Fruit fly (Drosophila melanogaster) whole organism, embryonic: Measurements from ENCODE around the gene cni.
A peak's percentile ranks its signal among the peaks of the same experiment; 100 is the strongest.

Source experiments
- Atf-2 ChIP-seq: fragments of 200-800 bp; sonication (Bioruptor generic); optimal IDR thresholded peaks from 2 replicates; lab custom pipeline; 2016; ENCODE audit warnings: missing biosample characterization, missing genetic modification characterization
- B-H2 ChIP-seq: fragments of 200-800 bp; sonication (Bioruptor generic); optimal IDR thresholded peaks from 2 replicates; lab custom pipeline; 2018; ENCODE audit warnings: missing biosample characterization, mild to moderate bottlenecking, missing genetic modification characterization
- Bdp1 ChIP-seq: fragments of 200-800 bp; sonication (Bioruptor generic); optimal IDR thresholded peaks from 3 replicates; lab custom pipeline; 2016; ENCODE audit warnings: missing biosample characterization, missing genetic modification characterization
- Blimp-1 ChIP-seq: fragments of 200-800 bp; sonication (Bioruptor generic); optimal IDR thresholded peaks from 3 replicates; lab custom pipeline; 2018; ENCODE audit warnings: missing biosample characterization, missing genetic modification characterization, mild to moderate bottlenecking, moderate library complexity, missing genetic modification reagents
- CG10209 ChIP-seq: fragments of 200-800 bp; sonication (Bioruptor generic); optimal IDR thresholded peaks from 3 replicates; lab custom pipeline; 2017; ENCODE audit warnings: missing biosample characterization, mild to moderate bottlenecking, missing genetic modification characterization, missing genetic modification reagents
- CG10543 ChIP-seq: fragments of 200-800 bp; sonication (Bioruptor generic); optimal IDR thresholded peaks from 3 replicates; lab custom pipeline; 2017; ENCODE audit warnings: missing biosample characterization, mild to moderate bottlenecking, missing genetic modification characterization, moderate library complexity
- CG11696 ChIP-seq: fragments of 200-800 bp; sonication (Bioruptor generic); IDR thresholded peaks from 2 replicates; pipeline ENCODE4 v1.3.6; 2022; ENCODE audit warnings: missing biosample characterization, missing genetic modification characterization
- CG12299 ChIP-seq: fragments of 200-800 bp; sonication (Bioruptor generic); optimal IDR thresholded peaks from 2 replicates; lab custom pipeline; 2018; ENCODE audit warnings: missing biosample characterization, mild to moderate bottlenecking, missing genetic modification characterization
- CG1233 ChIP-seq: fragments of 200-800 bp; sonication (Bioruptor generic); optimal IDR thresholded peaks from 4 replicates; lab custom pipeline; 2018; ENCODE audit warnings: missing biosample characterization, mild to moderate bottlenecking, missing genetic modification characterization
- CG13296 ChIP-seq: fragments of 200-800 bp; sonication (Bioruptor generic); optimal IDR thresholded peaks from 3 replicates; lab custom pipeline; 2018; ENCODE audit warnings: missing biosample characterization, mild to moderate bottlenecking, missing genetic modification characterization
- CG13424 ChIP-seq: fragments of 200-800 bp; sonication (Bioruptor generic); optimal IDR thresholded peaks from 2 replicates; lab custom pipeline; 2019; ENCODE audit warnings: missing biosample characterization, mild to moderate bottlenecking, missing genetic modification characterization, moderate library complexity
- CG1602 ChIP-seq: fragments of 200-800 bp; sonication (Bioruptor generic); optimal IDR thresholded peaks from 3 replicates; lab custom pipeline; 2016; ENCODE audit warnings: missing biosample characterization, missing genetic modification characterization
- CG18262 ChIP-seq: fragments of 200-800 bp; optimal IDR thresholded peaks from 3 replicates; lab custom pipeline; 2019; ENCODE audit warnings: missing biosample characterization, mild to moderate bottlenecking, missing genetic modification characterization, moderate library complexity
- CG2199 ChIP-seq: fragments of 200-800 bp; sonication (Bioruptor generic); IDR thresholded peaks from 3 replicates; pipeline ENCODE4 v1.3.6; 2022; ENCODE audit warnings: missing biosample characterization, missing genetic modification characterization
- CG2889 ChIP-seq: fragments of 200-800 bp; sonication (Bioruptor generic); IDR thresholded peaks from 3 replicates; pipeline ENCODE4 v1.3.6; 2022; ENCODE audit warnings: missing biosample characterization, missing genetic modification characterization
- CG31224 ChIP-seq: fragments of 200-800 bp; sonication (Bioruptor generic); IDR thresholded peaks from 2 replicates; pipeline ENCODE4 v1.3.6; 2022; ENCODE audit warnings: missing biosample characterization, missing genetic modification characterization
- CG3847 ChIP-seq: fragments of 200-800 bp; sonication (Bioruptor generic); IDR thresholded peaks from 2 replicates; pipeline ENCODE4 v1.3.6; 2022; ENCODE audit warnings: missing biosample characterization, missing genetic modification characterization
- CG4328 ChIP-seq: fragments of 200-800 bp; sonication (Bioruptor generic); optimal IDR thresholded peaks from 3 replicates; lab custom pipeline; 2017; ENCODE audit warnings: missing biosample characterization, missing genetic modification reagents, missing genetic modification characterization
- CG6791 ChIP-seq: fragments of 200-800 bp; sonication (Bioruptor generic); IDR thresholded peaks from 3 replicates; pipeline ENCODE4 v1.3.6; 2022; ENCODE audit warnings: missing biosample characterization, missing genetic modification characterization; ENCODE audit not compliant: partially characterized antibody
- CG6813 ChIP-seq: fragments of 200-800 bp; sonication (Bioruptor generic); optimal IDR thresholded peaks from 2 replicates; lab custom pipeline; 2017; ENCODE audit warnings: missing biosample characterization, missing genetic modification characterization, mild to moderate bottlenecking, moderate library complexity, missing genetic modification reagents
- CG8281 ChIP-seq: fragments of 200-800 bp; sonication (Bioruptor generic); optimal IDR thresholded peaks from 2 replicates; lab custom pipeline; 2018; ENCODE audit warnings: missing biosample characterization, mild to moderate bottlenecking, missing genetic modification characterization, moderate library complexity
- CG9437 ChIP-seq: fragments of 200-800 bp; sonication (Bioruptor generic); optimal IDR thresholded peaks from 2 replicates; lab custom pipeline; 2018; ENCODE audit warnings: missing biosample characterization, mild to moderate bottlenecking, missing genetic modification characterization
- CoRest ChIP-seq: fragments of 200-800 bp; sonication (Bioruptor generic); optimal IDR thresholded peaks from 3 replicates; lab custom pipeline; 2018; ENCODE audit warnings: missing biosample characterization, mild to moderate bottlenecking, missing genetic modification characterization, moderate library complexity
- HLH4C ChIP-seq: fragments of 200-800 bp; sonication (Bioruptor generic); IDR thresholded peaks from 3 replicates; pipeline ENCODE4 v1.3.6; 2022; ENCODE audit warnings: missing biosample characterization, missing genetic modification characterization; ENCODE audit not compliant: partially characterized antibody
- HmgD ChIP-seq: fragments of 200-800 bp; sonication (Bioruptor generic); optimal IDR thresholded peaks from 3 replicates; lab custom pipeline; 2016; ENCODE audit warnings: missing biosample characterization, missing genetic modification characterization
- Hsf ChIP-seq: fragments of 200-800 bp; sonication (Bioruptor generic); optimal IDR thresholded peaks from 3 replicates; lab custom pipeline; 2016; ENCODE audit warnings: missing biosample characterization, missing genetic modification characterization
- Kr ChIP-seq: fragments of 200-800 bp; sonication (Bioruptor generic); optimal IDR thresholded peaks from 2 replicates; lab custom pipeline; 2017; ENCODE audit warnings: missing biosample characterization, mild to moderate bottlenecking, missing genetic modification characterization
- Max ChIP-seq: fragments of 200-800 bp; sonication (Bioruptor generic); optimal IDR thresholded peaks from 2 replicates; lab custom pipeline; 2016; ENCODE audit warnings: missing biosample characterization, mild to moderate bottlenecking, missing genetic modification characterization
- Pdp1 ChIP-seq, 2 experiments: fragments of 200-800 bp; sonication (Bioruptor generic); optimal IDR thresholded peaks; 3 replicates each; lab custom pipeline; 2016; ENCODE audit warnings: missing biosample characterization in 2 of 2, missing genetic modification characterization in 2 of 2, mild to moderate bottlenecking in 1 of 2, moderate library complexity in 1 of 2
- Sry-β ChIP-seq: fragments of 200-800 bp; sonication (Bioruptor generic); optimal IDR thresholded peaks from 2 replicates; lab custom pipeline; 2018; ENCODE audit warnings: missing biosample characterization, mild to moderate bottlenecking, missing genetic modification characterization, moderate library complexity
- Stat92E ChIP-seq, 3 experiments: fragments of >200 bp in 2 of 3; fragments of 200-800 bp in 1 of 3; sonication (Bioruptor generic) in 1 of 3; optimal IDR thresholded peaks; 2 replicates each; lab custom pipeline; 2017 to 2019; ENCODE audit warnings: missing biosample characterization in 3 of 3, missing genetic modification characterization in 3 of 3, mild to moderate bottlenecking in 1 of 3, moderate library complexity in 1 of 3
- Usf ChIP-seq: fragments of 200-800 bp; sonication (Bioruptor generic); optimal IDR thresholded peaks from 2 replicates; lab custom pipeline; 2017; ENCODE audit warnings: missing genotype, missing biosample characterization, missing genetic modification characterization
- YL-1 ChIP-seq: fragments of 200-800 bp; sonication (Bioruptor generic); optimal IDR thresholded peaks from 3 replicates; lab custom pipeline; 2017; ENCODE audit warnings: missing biosample characterization, mild to moderate bottlenecking, missing genetic modification characterization
- az2 ChIP-seq: fragments of 200-800 bp; sonication (Bioruptor generic); optimal IDR thresholded peaks from 3 replicates; lab custom pipeline; 2016; ENCODE audit warnings: missing biosample characterization, missing genetic modification characterization
- ci ChIP-seq: fragments of 200-800 bp; sonication (Bioruptor generic); IDR thresholded peaks from 3 replicates; pipeline ENCODE4 v1.3.6; 2022; ENCODE audit warnings: missing biosample characterization, missing genetic modification characterization
- emc ChIP-seq: fragments of 200-800 bp; sonication (Bioruptor generic); optimal IDR thresholded peaks from 2 replicates; lab custom pipeline; 2016; ENCODE audit warnings: missing biosample characterization, missing genetic modification characterization
- fru ChIP-seq: fragments of >200 bp; optimal IDR thresholded peaks from 2 replicates; lab custom pipeline; 2017
- gsb-n ChIP-seq: fragments of 200-800 bp; sonication (Bioruptor generic); optimal IDR thresholded peaks from 3 replicates; lab custom pipeline; 2018; ENCODE audit warnings: missing biosample characterization, mild to moderate bottlenecking, missing genetic modification characterization
- ind ChIP-seq: fragments of 200-800 bp; sonication (Bioruptor generic); optimal IDR thresholded peaks from 3 replicates; lab custom pipeline; 2016; ENCODE audit warnings: missing biosample characterization, missing genetic modification characterization
- kah ChIP-seq: fragments of 200-800 bp; sonication (Bioruptor generic); optimal IDR thresholded peaks from 2 replicates; lab custom pipeline; 2018; ENCODE audit warnings: missing biosample characterization, mild to moderate bottlenecking, missing genetic modification characterization
- nom ChIP-seq: fragments of 200-800 bp; sonication (Bioruptor generic); optimal IDR thresholded peaks from 2 replicates; lab custom pipeline; 2017; ENCODE audit warnings: missing biosample characterization, missing genetic modification characterization, mild to moderate bottlenecking, moderate library complexity, missing genetic modification reagents
- run ChIP-seq: fragments of 200-800 bp; sonication (Bioruptor generic); optimal IDR thresholded peaks from 3 replicates; lab custom pipeline; 2018; ENCODE audit warnings: missing biosample characterization, mild to moderate bottlenecking, missing genetic modification characterization
- sens ChIP-seq: fragments of 200-800 bp; sonication (Bioruptor generic); peaks from one replicate; lab custom pipeline; 2016; ENCODE audit warnings: missing biosample characterization, missing genetic modification characterization
- sens-2 ChIP-seq: fragments of 200-800 bp; sonication (Bioruptor generic); IDR thresholded peaks from 2 replicates; pipeline ENCODE4 v1.3.6; 2022; ENCODE audit warnings: missing biosample characterization, missing genetic modification characterization
- sim ChIP-seq: fragments of 200-800 bp; sonication (Bioruptor generic); IDR thresholded peaks from 2 replicates; pipeline ENCODE4 v1.3.6; 2022; ENCODE audit warnings: missing biosample characterization, missing genetic modification characterization
- slbo ChIP-seq: fragments of 200-800 bp; sonication (Bioruptor generic); IDR thresholded peaks from 2 replicates; pipeline ENCODE4 v1.3.6; 2022; ENCODE audit warnings: missing biosample characterization, missing genetic modification characterization
- trem ChIP-seq: fragments of 200-800 bp; optimal IDR thresholded peaks from 3 replicates; lab custom pipeline; 2019; ENCODE audit warnings: missing biosample characterization, mild to moderate bottlenecking, missing genetic modification characterization, moderate library complexity
- wdn ChIP-seq: fragments of 200-800 bp; sonication (Bioruptor generic); IDR thresholded peaks from 2 replicates; pipeline ENCODE4 v1.3.6; 2022; ENCODE audit warnings: missing biosample characterization, missing genetic modification characterization
- z ChIP-seq: fragments of 200-800 bp; sonication (Bioruptor generic); IDR thresholded peaks from 3 replicates; pipeline ENCODE4 v1.3.6; 2022; ENCODE audit warnings: missing biosample characterization, missing genetic modification characterization
- zen2 ChIP-seq: fragments of 200-800 bp; sonication (Bioruptor generic); IDR thresholded peaks from 3 replicates; pipeline ENCODE4 v1.3.6; 2022; ENCODE audit warnings: missing biosample characterization, missing genetic modification characterization; ENCODE audit not compliant: partially characterized antibody

cni gene

dm6 chr2L:16284306-16285299, 25.9 kb downstream of the cni start (continued):
- peak; percentile 46 for TF ChIP-seq CoRest
- TF ChIP-seq CG10209 (GFP tag; lab: Kevin White, UChicago), result peak; percentile 25
- TF ChIP-seq CG11696, result no peak
- peak; percentile 48 for TF ChIP-seq Hsf (GFP tag; lab: Kevin White, UChicago)
- no peak for TF ChIP-seq B-H2 (GFP tag; lab: Kevin White, UChicago)
- peak; percentile 13 for TF ChIP-seq Blimp-1 (GFP tag; lab: Kevin White, UChicago)
- TF ChIP-seq emc, result no peak
- TF ChIP-seq CG3847 (GFP tag; lab: Robert Waterston, UW), result no peak
- no peak for TF ChIP-seq CG1233 (GFP tag; lab: Kevin White, UChicago)
- TF ChIP-seq az2 (GFP tag; lab: Kevin White, UChicago), result no peak
- TF ChIP-seq kah, result peak; percentile 53
- TF ChIP-seq CG31224, result no peak
- TF ChIP-seq CG6791 (GFP tag; lab: Robert Waterston, UW), result no peak
- peak; percentile 25 for TF ChIP-seq CG4328 (GFP tag; lab: Kevin White, UChicago)
- TF ChIP-seq Usf, result no peak
- peak; percentile 21 for TF ChIP-seq Max (GFP tag; lab: Kevin White, UChicago)
- no peak for TF ChIP-seq trem (tag; lab: Kevin White, UChicago)
- peak; percentile 96 for TF ChIP-seq Kr
- TF ChIP-seq CG12299 (tag; lab: Kevin White, UChicago), result no peak
- TF ChIP-seq CG18262, result peak; percentile 27
- peak; percentile 94 for TF ChIP-seq sens
- TF ChIP-seq Atf-2, result peak; percentile 1

DNA sequence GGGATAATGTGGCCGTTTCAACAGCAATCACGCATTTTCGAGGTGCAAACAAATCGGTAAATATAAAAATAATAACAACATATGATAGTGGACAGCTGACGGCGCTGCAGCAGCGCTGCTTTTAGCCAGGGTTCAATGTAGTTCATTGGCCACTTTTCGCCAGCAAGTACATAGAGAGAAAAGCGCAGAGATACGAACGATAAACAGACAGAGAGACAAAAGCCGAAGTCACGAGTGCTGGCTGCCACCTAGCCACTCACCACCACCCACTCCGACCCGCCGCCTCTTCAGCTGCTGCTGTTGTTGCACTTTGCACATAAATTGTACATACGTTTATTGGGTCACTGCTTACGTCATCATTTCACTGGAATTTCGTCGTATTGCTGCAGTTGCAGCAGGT, 27.7 kb downstream of the cni start:
- TF ChIP-seq fru (lab: Kevin White, UChicago) (no peak), ind (GFP tag; lab: Kevin White, UChicago) (no peak), CG8281 (tag; lab: Kevin White, UChicago) (no peak), sim (GFP tag; lab: Robert Waterston, UW) (no peak), ci (GFP tag; lab: Robert Waterston, UW) (peak; percentile 53; the same call in 1 of the 3 replicates), Bdp1 (GFP tag; lab: Kevin White, UChicago) (no peak), Sry-β (no peak), HmgD (no peak), CG2889 (no peak), zen2 (no peak), Pdp1 (GFP tag; optimal IDR thresholded peaks at IDR 0.05; lab: Kevin White, UChicago) (peak in 1 of 2 experiments; percentile 44), z (GFP tag; lab: Robert Waterston, UW) (no peak), YL-1 (no peak), CG1602 (GFP tag; lab: Kevin White, UChicago) (no peak), sens-2 (GFP tag; lab: Robert Waterston, UW) (no peak), wdn (no peak), nom (no peak), CG6813 (GFP tag; lab: Kevin White, UChicago) (no peak), gsb-n (tag; lab: Kevin White, UChicago) (no peak), HLH4C (GFP tag; lab: Robert Waterston, UW) (no peak), Stat92E (GFP tag; optimal IDR thresholded peaks at IDR 0.05; lab: Kevin White, UChicago) (no peak), CG10543 (GFP tag; lab: Kevin White, UChicago) (no peak), CG2199 (GFP tag; lab: Robert Waterston, UW) (no peak), run (tag; lab: Kevin White, UChicago) (no peak), CG13296 (GFP tag; lab: Kevin White, UChicago) (no peak), CG13424 (tag; lab: Kevin White, UChicago) (no peak), CG9437 (GFP tag; lab: Kevin White, UChicago) (no peak), slbo (GFP tag; lab: Robert Waterston, UW) (no peak)
